Fruit fly (Drosophila melanogaster) whole organism, prepupa: ENCODE measurements around the gene east.
A peak's percentile ranks its signal among the peaks of the same experiment; 100 is the strongest.

Source experiments
- CG10631 ChIP-seq: fragments of 200-800 bp; sonication (Bioruptor generic); optimal IDR thresholded peaks from 2 replicates; lab custom pipeline; 2016; ENCODE audit warnings: missing biosample characterization, missing genetic modification characterization
- CG11294 ChIP-seq: fragments of 200-800 bp; sonication (Bioruptor generic); IDR thresholded peaks from 2 replicates; pipeline ENCODE4 v1.3.6; 2022; ENCODE audit warnings: missing biosample characterization, missing genetic modification characterization
- CG11762 ChIP-seq: fragments of 200-800 bp; sonication (Bioruptor generic); optimal IDR thresholded peaks from 3 replicates; lab custom pipeline; 2016; ENCODE audit warnings: missing biosample characterization, missing genetic modification characterization; ENCODE audit not compliant: insufficient read depth
- CG16779 ChIP-seq: fragments of 200-800 bp; sonication (Bioruptor generic); optimal IDR thresholded peaks from 3 replicates; lab custom pipeline; 2017; ENCODE audit warnings: missing biosample characterization, mild to moderate bottlenecking, missing genetic modification characterization
- CG3032 ChIP-seq: fragments of 200-800 bp; optimal IDR thresholded peaks from 2 replicates; lab custom pipeline; 2019; ENCODE audit warnings: missing biosample characterization, mild to moderate bottlenecking, missing genetic modification characterization, moderate library complexity
- CG32006 ChIP-seq: fragments of 200-800 bp; sonication (Bioruptor generic); optimal IDR thresholded peaks from 3 replicates; lab custom pipeline; 2017; ENCODE audit warnings: missing biosample characterization, mild to moderate bottlenecking, missing genetic modification characterization
- CG34406 ChIP-seq: fragments of 200-800 bp; sonication (Bioruptor generic); optimal IDR thresholded peaks from 3 replicates; lab custom pipeline; 2016; ENCODE audit warnings: missing biosample characterization, missing genetic modification characterization
- CG3919 ChIP-seq: fragments of 200-800 bp; sonication (Bioruptor generic); optimal IDR thresholded peaks from 3 replicates; lab custom pipeline; 2016; ENCODE audit warnings: missing biosample characterization, missing genetic modification characterization
- CG4318 ChIP-seq: fragments of 200-800 bp; sonication (Bioruptor generic); optimal IDR thresholded peaks from 3 replicates; lab custom pipeline; 2017; ENCODE audit warnings: missing biosample characterization, mild to moderate bottlenecking, missing genetic modification characterization
- CG6163 ChIP-seq: fragments of 200-800 bp; sonication (Bioruptor generic); IDR thresholded peaks from 3 replicates; pipeline ENCODE4 v1.3.6; 2022; ENCODE audit warnings: missing biosample characterization, missing genetic modification characterization
- CG6276 ChIP-seq: fragments of 200-800 bp; sonication (Bioruptor generic); optimal IDR thresholded peaks from 2 replicates; lab custom pipeline; 2017; ENCODE audit warnings: missing biosample characterization, mild to moderate bottlenecking, missing genetic modification characterization
- CG6792 ChIP-seq: fragments of 200-800 bp; sonication (Bioruptor generic); optimal IDR thresholded peaks from 3 replicates; lab custom pipeline; 2016; ENCODE audit warnings: missing biosample characterization, missing genetic modification characterization
- CG6808 ChIP-seq: fragments of 200-800 bp; sonication (Bioruptor generic); optimal IDR thresholded peaks from 3 replicates; lab custom pipeline; 2017; ENCODE audit warnings: missing biosample characterization, missing genetic modification characterization, mild to moderate bottlenecking, moderate library complexity, missing genetic modification reagents
- CG6854 ChIP-seq: fragments of 200-800 bp; sonication (Bioruptor generic); optimal IDR thresholded peaks from 2 replicates; lab custom pipeline; 2017; ENCODE audit warnings: missing biosample characterization, mild to moderate bottlenecking, missing genetic modification characterization
- CG7368 ChIP-seq: fragments of 200-800 bp; sonication (Bioruptor generic); optimal IDR thresholded peaks from 3 replicates; lab custom pipeline; 2016; ENCODE audit warnings: missing biosample characterization, missing genetic modification characterization
- CG8119 ChIP-seq: fragments of 200-800 bp; sonication (Bioruptor generic); IDR thresholded peaks from 3 replicates; pipeline ENCODE4 v1.3.6; 2022; ENCODE audit warnings: missing biosample characterization, missing genetic modification characterization
- CG8632 ChIP-seq: fragments of 200-800 bp; sonication (Bioruptor generic); optimal IDR thresholded peaks from 3 replicates; lab custom pipeline; 2016; ENCODE audit warnings: missing biosample characterization, missing genetic modification characterization
- Eip78C ChIP-seq: fragments of 200-800 bp; sonication (Bioruptor generic); peaks from one replicate; lab custom pipeline; 2016; ENCODE audit warnings: missing biosample characterization, missing genetic modification characterization
- Eip93F ChIP-seq: fragments of 200-800 bp; sonication (Bioruptor generic); optimal IDR thresholded peaks from 2 replicates; lab custom pipeline; 2016; ENCODE audit warnings: missing biosample characterization, mild to moderate bottlenecking, missing genetic modification characterization
- Ets96B ChIP-seq: fragments of 200-800 bp; optimal IDR thresholded peaks from 2 replicates; lab custom pipeline; 2019; ENCODE audit warnings: missing biosample characterization, mild to moderate bottlenecking, missing genetic modification characterization, moderate library complexity
- Gug ChIP-seq: fragments of 200-800 bp; sonication (Bioruptor generic); IDR thresholded peaks from 2 replicates; pipeline ENCODE4 v1.3.6; 2022; ENCODE audit warnings: missing biosample characterization, missing genetic modification characterization
- Hr38 ChIP-seq: sonication (Bioruptor generic); optimal IDR thresholded peaks from 2 replicates; lab custom pipeline; 2016; ENCODE audit warnings: missing biosample characterization, missing genetic modification characterization
- Hr4 ChIP-seq: fragments of 200-800 bp; sonication (Bioruptor generic); optimal IDR thresholded peaks from 3 replicates; lab custom pipeline; 2016; ENCODE audit warnings: missing biosample characterization, missing genetic modification characterization
- Lpt ChIP-seq: fragments of 200-800 bp; sonication (Bioruptor generic); optimal IDR thresholded peaks from 3 replicates; lab custom pipeline; 2016; ENCODE audit warnings: missing biosample characterization, missing genetic modification characterization
- OdsH ChIP-seq: fragments of 200-800 bp; sonication (Bioruptor generic); optimal IDR thresholded peaks from 3 replicates; lab custom pipeline; 2016; ENCODE audit warnings: missing biosample characterization, missing genetic modification characterization
- Smox ChIP-seq: fragments of 200-800 bp; sonication (Bioruptor generic); optimal IDR thresholded peaks from 3 replicates; lab custom pipeline; 2016; ENCODE audit warnings: missing biosample characterization, missing genetic modification characterization
- Sox14 ChIP-seq: fragments of 200-800 bp; sonication (Bioruptor generic); optimal IDR thresholded peaks from 3 replicates; lab custom pipeline; 2016; ENCODE audit warnings: missing biosample characterization, missing genetic modification characterization
- acj6 ChIP-seq: fragments of 200-800 bp; sonication (Bioruptor generic); optimal IDR thresholded peaks from 3 replicates; lab custom pipeline; 2016; ENCODE audit warnings: missing biosample characterization, missing genetic modification characterization
- cyc ChIP-seq: fragments of 200-800 bp; sonication (Bioruptor generic); optimal IDR thresholded peaks from 3 replicates; lab custom pipeline; 2016; ENCODE audit warnings: missing biosample characterization, missing genetic modification characterization
- dac ChIP-seq: fragments of 200-800 bp; sonication (Bioruptor generic); optimal IDR thresholded peaks from 2 replicates; lab custom pipeline; 2017; ENCODE audit warnings: missing biosample characterization, mild to moderate bottlenecking, missing genetic modification characterization
- eg ChIP-seq: fragments of 200-800 bp; sonication (Bioruptor generic); IDR thresholded peaks from 3 replicates; pipeline ENCODE4 v1.3.6; 2022; ENCODE audit warnings: missing biosample characterization, missing genetic modification characterization
- esn ChIP-seq: fragments of 200-800 bp; sonication (Bioruptor generic); optimal IDR thresholded peaks from 2 replicates; lab custom pipeline; 2016; ENCODE audit warnings: missing biosample characterization, mild to moderate bottlenecking, missing genetic modification characterization, moderate library complexity
- fd59A ChIP-seq: fragments of 200-800 bp; sonication (Bioruptor generic); optimal IDR thresholded peaks from 2 replicates; lab custom pipeline; 2017; ENCODE audit warnings: missing biosample characterization, mild to moderate bottlenecking, missing genetic modification characterization, missing genetic modification reagents
- lz ChIP-seq: fragments of 200-800 bp; sonication (Bioruptor generic); optimal IDR thresholded peaks from 3 replicates; lab custom pipeline; 2016; ENCODE audit warnings: missing biosample characterization, missing genetic modification characterization
- net ChIP-seq: fragments of 200-800 bp; sonication (Bioruptor generic); optimal IDR thresholded peaks from 3 replicates; lab custom pipeline; 2016; ENCODE audit warnings: missing biosample characterization, missing genetic modification characterization
- pdm3 ChIP-seq: fragments of 200-800 bp; sonication (Bioruptor generic); optimal IDR thresholded peaks from 3 replicates; lab custom pipeline; 2016; ENCODE audit warnings: missing biosample characterization, missing genetic modification characterization
- ss ChIP-seq, 2 experiments: fragments of 200-800 bp; sonication (Bioruptor generic); optimal IDR thresholded peaks; 2 replicates in 1 of 2; 3 replicates in 1 of 2; lab custom pipeline; 2017 to 2018; ENCODE audit warnings: mild to moderate bottlenecking in 2 of 2, missing biosample characterization in 2 of 2, missing genetic modification characterization in 2 of 2, moderate library complexity in 1 of 2

Gene east

dm6 chrX:2050070-2050899, 39.6 kb downstream of the east start, which contains the start of gene moody (continued):
- peak; percentile 95 for TF ChIP-seq Gug (GFP tag; lab: Robert Waterston, UW)
- peak; percentile 92 for TF ChIP-seq CG6276 (GFP tag; lab: Kevin White, UChicago)
- peak; percentile 89 for TF ChIP-seq CG6808 (GFP tag; lab: Kevin White, UChicago)
- TF ChIP-seq CG4318 = peak; percentile 93
- TF ChIP-seq Smox (GFP tag; lab: Kevin White, UChicago) = peak; percentile 92
- TF ChIP-seq fd59A (GFP tag; lab: Kevin White, UChicago) = peak; percentile 87
- peak; percentile 87 for TF ChIP-seq CG3032 (tag; lab: Kevin White, UChicago)
- TF ChIP-seq Hr4 = peak; percentile 95
- peak; percentile 95 for TF ChIP-seq CG11294
- peak; percentile 97 for TF ChIP-seq dac

- TF ChIP-seq lz (GFP tag; lab: Kevin White, UChicago) (peak; percentile 1), Eip78C (peak; percentile 72), CG10631 (GFP tag; lab: Kevin White, UChicago) (no peak), dac (peak; percentile 11), net (peak; percentile 8), CG11762 (GFP tag; lab: Kevin White, UChicago) (no peak), Sox14 (GFP tag; lab: Kevin White, UChicago) (peak; percentile 4), CG34406 (GFP tag; lab: Kevin White, UChicago) (no peak), CG8632 (no peak), Hr38 (no peak), CG6276 (GFP tag; lab: Kevin White, UChicago) (peak; percentile 56), Lpt (no peak), CG3032 (tag; lab: Kevin White, UChicago) (peak; percentile 12), CG6163 (GFP tag; lab: Robert Waterston, UW) (peak; percentile 29; the same call in 1 of the 3 replicates), CG6854 (GFP tag; lab: Kevin White, UChicago) (peak; percentile 40), cyc (peak; percentile 3), Ets96B (tag; lab: Kevin White, UChicago) (peak; percentile 3), CG16779 (tag; lab: Kevin White, UChicago) (peak; percentile 37), Eip93F (GFP tag; lab: Kevin White, UChicago) (no peak), CG32006 (peak; percentile 67), acj6 (GFP tag; lab: Kevin White, UChicago) (no peak), CG3919 (peak; percentile 20), pdm3 (GFP tag; lab: Kevin White, UChicago) (no peak), CG7368 (GFP tag; lab: Kevin White, UChicago) (peak; percentile 5), CG6792 (GFP tag; lab: Kevin White, UChicago) (peak; percentile 11), fd59A (GFP tag; lab: Kevin White, UChicago) (peak; percentile 15), Hr4 (no peak), esn (GFP tag; lab: Kevin White, UChicago) (peak; percentile 45), ss (GFP tag; optimal IDR thresholded peaks at IDR 0.05; lab: Kevin White, UChicago) (peak in 1 of 2 experiments; percentile 62), CG6808 (GFP tag; lab: Kevin White, UChicago) (no peak), CG11294 (no peak), Gug (GFP tag; lab: Robert Waterston, UW) (no peak), OdsH (no peak), CG8119 (GFP tag; lab: Robert Waterston, UW) (0 out of 3 replicates have a peak, but pooled peaks have one; percentile 29)
These were observed 50.5 kb downstream of the east start for dm6 chrX:2061119-2061518.

- TF ChIP-seq eg (0 out of 3 replicates have a peak, but pooled peaks have one; percentile 9), Sox14 (GFP tag; lab: Kevin White, UChicago) (no peak)
These were observed 51.2 kb downstream of the east start, which contains the start of gene Sik2 for dm6 chrX:2061849-2062248. Sik2 (minus strand) TSS chrX:2061915.
